Worm (Caenorhabditis elegans) whole organism, young adult: ENCODE measurements around the gene F14F7.5.

Source experiments
- B0336.3 ChIP-seq: fragments of 200-800 bp; sonication (Bioruptor generic); IDR thresholded peaks from 2 replicates; pipeline ENCODE4 v1.3.6; 2022; ENCODE audit warnings: missing genetic modification characterization, missing compliant biosample characterization
- C06A6.2 ChIP-seq: fragments of 200-800 bp; sonication (Bioruptor generic); conservative IDR thresholded peaks from 2 replicates; pipeline ENCODE4 v1.3.6; 2022; ENCODE audit warnings: missing genetic modification characterization, missing compliant biosample characterization
- D2030.7 ChIP-seq: fragments of 200-800 bp; sonication (Bioruptor generic); IDR thresholded peaks from 2 replicates; pipeline ENCODE4 v1.3.6; 2022; ENCODE audit warnings: missing genetic modification reagents, missing genetic modification characterization, missing compliant biosample characterization
- F39B2.1 ChIP-seq: fragments of 200-800 bp; sonication (Bioruptor generic); IDR thresholded peaks from 2 replicates; pipeline ENCODE4 v1.3.6; 2022; ENCODE audit warnings: missing genetic modification reagents, missing genetic modification characterization, missing compliant biosample characterization
- K12H6.12 ChIP-seq: fragments of 200-800 bp; sonication (Bioruptor generic); optimal IDR thresholded peaks from 2 replicates; lab custom pipeline; 2018; ENCODE audit warnings: mild to moderate bottlenecking, missing genetic modification characterization, missing compliant biosample characterization
- T26A5.8 ChIP-seq: sonication (generic microtip); optimal IDR thresholded peaks from 2 replicates; lab custom pipeline; 2016; ENCODE audit warnings: missing genetic modification characterization, missing compliant biosample characterization
- ZK185.1 ChIP-seq: sonication (generic microtip); optimal IDR thresholded peaks from 2 replicates; lab custom pipeline; 2016; ENCODE audit warnings: mild to moderate bottlenecking, missing genetic modification characterization, missing compliant biosample characterization; ENCODE audit not compliant: poor library complexity, severe bottlenecking
- attf-3 ChIP-seq: fragments of 200-800 bp; sonication (Bioruptor generic); conservative IDR thresholded peaks from 2 replicates; pipeline ENCODE4 v1.3.6; 2022; ENCODE audit warnings: missing genetic modification reagents, missing genetic modification characterization, missing compliant biosample characterization
- bed-1 ChIP-seq: fragments of 200-800 bp; sonication (Bioruptor generic); IDR thresholded peaks from 2 replicates; pipeline ENCODE4 v1.3.6; 2022; ENCODE audit warnings: missing genetic modification reagents, missing genetic modification characterization, missing compliant biosample characterization
- bed-2 ChIP-seq: fragments of 200-800 bp; sonication (Bioruptor generic); IDR thresholded peaks from 2 replicates; pipeline ENCODE4 v1.3.6; 2022; ENCODE audit warnings: missing genetic modification reagents, missing genetic modification characterization, missing compliant biosample characterization
- cebp-1 ChIP-seq, 2 experiments: fragments of 200-800 bp in 1 of 2; sonication (Bioruptor generic) in 1 of 2; sonication (generic microtip) in 1 of 2; IDR thresholded peaks in 1 of 2; optimal IDR thresholded peaks in 1 of 2; 2 replicates each; pipeline versions ENCODE4 v1.3.6 to Lab custom; 2017 to 2022; ENCODE audit warnings: missing compliant biosample characterization in 2 of 2, missing genetic modification characterization in 2 of 2, mild to moderate bottlenecking in 1 of 2, missing genetic modification reagents in 1 of 2, moderate library complexity in 1 of 2
- ceh-100 ChIP-seq: fragments of 200-800 bp; sonication (Bioruptor generic); IDR thresholded peaks from 2 replicates; pipeline ENCODE4 v1.3.6; 2022; ENCODE audit warnings: missing genetic modification reagents, missing genetic modification characterization, missing compliant biosample characterization
- ceh-27 ChIP-seq: fragments of 200-800 bp; sonication (Bioruptor generic); optimal IDR thresholded peaks from 2 replicates; lab custom pipeline; 2018; ENCODE audit warnings: mild to moderate bottlenecking, missing genetic modification characterization, moderate library complexity, missing compliant biosample characterization
- ceh-58 ChIP-seq: fragments of 200-800 bp; sonication (Bioruptor generic); IDR thresholded peaks from 2 replicates; pipeline ENCODE4 v1.3.6; 2022; ENCODE audit warnings: missing genetic modification characterization, missing compliant biosample characterization
- ceh-79 ChIP-seq: sonication (generic microtip); optimal IDR thresholded peaks from 2 replicates; lab custom pipeline; 2017; ENCODE audit warnings: mild to moderate bottlenecking, missing genetic modification characterization, missing compliant biosample characterization
- ceh-91 ChIP-seq: fragments of 200-800 bp; sonication (Bioruptor generic); IDR thresholded peaks from 2 replicates; pipeline ENCODE4 v1.3.6; 2022; ENCODE audit warnings: missing genetic modification reagents, missing genetic modification characterization, missing compliant biosample characterization
- dpff-1 ChIP-seq: sonication (generic microtip); optimal IDR thresholded peaks from 2 replicates; lab custom pipeline; 2017; ENCODE audit warnings: mild to moderate bottlenecking, missing genetic modification characterization, missing compliant biosample characterization
- dpl-1 ChIP-seq: fragments of 150-350 bp; optimal IDR thresholded peaks from 2 replicates; lab custom pipeline; 2014; ENCODE audit warnings: missing biosample characterization, missing genetic modification reagents, missing genetic modification characterization
- egl-18 ChIP-seq: fragments of 200-800 bp; sonication (Bioruptor generic); IDR thresholded peaks from 2 replicates; pipeline ENCODE4 v1.3.6; 2022; ENCODE audit warnings: missing genetic modification reagents, missing genetic modification characterization, missing compliant biosample characterization
- fkh-3 ChIP-seq: sonication (generic microtip); optimal IDR thresholded peaks from 2 replicates; lab custom pipeline; 2016; ENCODE audit warnings: mild to moderate bottlenecking, missing genetic modification characterization, missing compliant biosample characterization
- hlh-12 ChIP-seq: sonication (generic microtip); optimal IDR thresholded peaks from 2 replicates; lab custom pipeline; 2016; ENCODE audit warnings: missing genetic modification characterization, missing compliant biosample characterization
- hrde-1 ChIP-seq: sonication (generic microtip); optimal IDR thresholded peaks from 2 replicates; lab custom pipeline; 2016; ENCODE audit warnings: missing genetic modification characterization, mild to moderate bottlenecking, missing compliant biosample characterization, moderate library complexity, missing genotype, missing genetic modification reagents, borderline replicate concordance
- hsf-1 ChIP-seq: fragments of 200-800 bp; sonication (Bioruptor generic); IDR thresholded peaks from 2 replicates; pipeline ENCODE4 v1.3.6; 2022; ENCODE audit warnings: missing genetic modification reagents, missing genetic modification characterization, missing compliant biosample characterization
- let-607 ChIP-seq, 2 experiments: fragments of 200-800 bp in 1 of 2; sonication (Bioruptor generic) in 1 of 2; sonication (generic microtip) in 1 of 2; optimal IDR thresholded peaks; 2 replicates each; lab custom pipeline; 2016 to 2018; ENCODE audit warnings: mild to moderate bottlenecking in 2 of 2, missing compliant biosample characterization in 2 of 2, missing genetic modification characterization in 2 of 2, moderate library complexity in 2 of 2, missing genotype in 1 of 2
- lin-26 ChIP-seq: fragments of 200-800 bp; sonication (Bioruptor generic); IDR thresholded peaks from 2 replicates; pipeline ENCODE4 v1.3.6; 2022; ENCODE audit warnings: missing genetic modification reagents, missing genetic modification characterization, missing compliant biosample characterization
- lin-40 ChIP-seq: sonication (generic microtip); optimal IDR thresholded peaks from 2 replicates; lab custom pipeline; 2016; ENCODE audit warnings: missing genetic modification characterization, mild to moderate bottlenecking, missing compliant biosample characterization, missing genotype, missing genetic modification reagents
- madf-3 ChIP-seq: fragments of 200-800 bp; sonication (Bioruptor generic); IDR thresholded peaks from 2 replicates; pipeline ENCODE4 v1.3.6; 2022; ENCODE audit warnings: missing genetic modification reagents, missing genetic modification characterization, missing compliant biosample characterization
- mxl-1 ChIP-seq: sonication (generic microtip); optimal IDR thresholded peaks from 2 replicates; lab custom pipeline; 2016; ENCODE audit warnings: missing genetic modification characterization, missing compliant biosample characterization
- nfya-1 ChIP-seq: sonication (generic microtip); optimal IDR thresholded peaks from 2 replicates; lab custom pipeline; 2017; ENCODE audit warnings: antibody characterized with exemption, missing compliant biosample characterization, missing genetic modification characterization, borderline replicate concordance; ENCODE audit not compliant: insufficient read depth
- nhr-179 ChIP-seq: sonication (generic microtip); optimal IDR thresholded peaks from 2 replicates; lab custom pipeline; 2016; ENCODE audit warnings: mild to moderate bottlenecking, missing genetic modification characterization, missing compliant biosample characterization
- nhr-27 ChIP-seq: fragments of 200-800 bp; sonication (Bioruptor generic); optimal IDR thresholded peaks from 2 replicates; lab custom pipeline; 2018; ENCODE audit warnings: mild to moderate bottlenecking, missing genetic modification characterization, moderate library complexity, missing compliant biosample characterization
- nhr-80 ChIP-seq: sonication (generic microtip); optimal IDR thresholded peaks from 2 replicates; lab custom pipeline; 2016; ENCODE audit warnings: missing genetic modification characterization, missing compliant biosample characterization
- nhr-90 ChIP-seq: sonication (generic microtip); optimal IDR thresholded peaks from 2 replicates; lab custom pipeline; 2016; ENCODE audit warnings: missing genotype, mild to moderate bottlenecking, missing genetic modification characterization, missing compliant biosample characterization
- rcor-1 ChIP-seq: fragments of 200-800 bp; sonication (Bioruptor generic); IDR thresholded peaks from 2 replicates; pipeline ENCODE4 v1.3.6; 2022; ENCODE audit warnings: missing genetic modification reagents, missing genetic modification characterization, missing compliant biosample characterization
- rec-8 ChIP-seq, 2 experiments: sonication (generic microtip); optimal IDR thresholded peaks; 2 replicates each; lab custom pipeline; 2016; ENCODE audit warnings: mild to moderate bottlenecking in 2 of 2, missing genetic modification characterization in 2 of 2, missing genetic modification reagents in 2 of 2, missing genotype in 2 of 2, missing biosample characterization in 1 of 2, missing compliant biosample characterization in 1 of 2, moderate library complexity in 1 of 2
- repo-1 ChIP-seq: sonication (generic microtip); optimal IDR thresholded peaks from 2 replicates; lab custom pipeline; 2017; ENCODE audit warnings: mild to moderate bottlenecking, missing genetic modification characterization, missing compliant biosample characterization
- snpc-1.3 ChIP-seq: sonication (generic microtip); optimal IDR thresholded peaks from 2 replicates; lab custom pipeline; 2017; ENCODE audit warnings: missing genetic modification characterization, mild to moderate bottlenecking, missing compliant biosample characterization, antibody characterized with exemption, moderate library complexity, missing genotype, missing genetic modification reagents; ENCODE audit not compliant: insufficient read depth
- snpc-3.4 ChIP-seq: sonication (generic microtip); optimal IDR thresholded peaks from 2 replicates; lab custom pipeline; 2017; ENCODE audit warnings: missing genetic modification characterization, mild to moderate bottlenecking, missing compliant biosample characterization, antibody characterized with exemption, moderate library complexity, missing genotype, missing genetic modification reagents
- tbx-9 ChIP-seq: sonication (generic microtip); optimal IDR thresholded peaks from 2 replicates; lab custom pipeline; 2016; ENCODE audit warnings: borderline replicate concordance, missing genetic modification characterization, inconsistent platforms, missing compliant biosample characterization
- unc-130 ChIP-seq: sonication (generic microtip); optimal IDR thresholded peaks from 2 replicates; lab custom pipeline; 2016; ENCODE audit warnings: missing genetic modification reagents, missing genetic modification characterization, missing compliant biosample characterization
- unc-62 ChIP-seq: fragments of 150-350 bp; optimal IDR thresholded peaks from 2 replicates; lab custom pipeline; 2014; ENCODE audit warnings: missing biosample characterization, missing genetic modification reagents, missing genetic modification characterization
- xnd-1 ChIP-seq: sonication (generic microtip); optimal IDR thresholded peaks from 2 replicates; lab custom pipeline; 2016; ENCODE audit warnings: missing genotype, missing genetic modification reagents, missing genetic modification characterization, missing compliant biosample characterization
- zfh-2 ChIP-seq: fragments of 200-800 bp; sonication (Bioruptor generic); conservative IDR thresholded peaks from 2 replicates; pipeline ENCODE4 v1.3.6; 2022; ENCODE audit warnings: missing genetic modification reagents, missing genetic modification characterization, missing compliant biosample characterization
- zim-3 ChIP-seq: sonication (generic microtip); optimal IDR thresholded peaks from 2 replicates; lab custom pipeline; 2017; ENCODE audit warnings: mild to moderate bottlenecking, missing genetic modification characterization, moderate library complexity, missing compliant biosample characterization
- ztf-25 ChIP-seq: fragments of 200-800 bp; sonication (Bioruptor generic); IDR thresholded peaks from 2 replicates; pipeline ENCODE4 v1.3.6; 2022; ENCODE audit warnings: missing genetic modification reagents, missing genetic modification characterization, missing compliant biosample characterization
- ztf-26 ChIP-seq: sonication (generic microtip); optimal IDR thresholded peaks from 2 replicates; lab custom pipeline; 2017; ENCODE audit warnings: missing genetic modification characterization, missing compliant biosample characterization
- ztf-6 ChIP-seq: fragments of 200-800 bp; sonication (Bioruptor generic); IDR thresholded peaks from 2 replicates; pipeline ENCODE4 v1.3.6; 2022; ENCODE audit warnings: missing genetic modification reagents, missing genetic modification characterization, missing compliant biosample characterization

The F14F7.5 gene

DNA sequence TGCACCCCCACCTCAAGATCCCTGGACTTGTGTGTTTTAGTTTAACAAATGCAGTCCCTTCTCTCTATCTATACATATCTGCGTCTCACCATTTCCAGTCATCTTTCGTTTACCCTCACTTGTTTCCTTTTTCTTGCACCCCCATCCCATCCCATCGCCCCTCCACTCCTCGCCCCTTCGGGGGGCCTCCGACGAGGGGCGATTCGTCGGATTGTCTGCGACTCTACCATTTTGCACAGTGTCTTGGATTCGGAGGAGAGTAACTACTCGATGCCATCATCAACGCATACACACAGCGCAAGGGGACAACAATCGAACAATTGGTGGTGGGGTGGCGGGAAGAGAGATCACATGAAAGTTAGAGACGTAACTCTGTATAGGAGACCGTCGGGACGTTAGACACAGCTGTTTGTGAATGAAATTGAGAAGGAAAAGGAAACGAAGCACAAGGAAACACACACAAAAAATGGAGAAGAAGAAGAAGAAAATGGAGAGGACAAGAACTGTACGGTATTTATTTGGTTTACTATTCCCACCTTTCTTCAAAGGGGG lies 30.7 kb downstream of the F14F7.5 start (continued):
- TF ChIP-seq bed-1 (GFP tag; lab: Robert Waterston, UW) = no peak
- TF ChIP-seq B0336.3 = peak; percentile 77
- TF ChIP-seq attf-3 (GFP tag; lab: Robert Waterston, UW) = no peak
- TF ChIP-seq ztf-26 (tag; lab: Kevin White, UChicago) = peak; percentile 31
- TF ChIP-seq bed-2 (GFP tag; lab: Robert Waterston, UW) = no peak
- no peak for TF ChIP-seq zim-3
- TF ChIP-seq xnd-1 (tag; lab: Kevin White, UChicago) = no peak
- TF ChIP-seq unc-130 (GFP tag; lab: Kevin White, UChicago) = no peak
- TF ChIP-seq snpc-1.3 (tag; lab: Kevin White, UChicago) = no peak
- TF ChIP-seq ceh-27 = peak; percentile 96
- TF ChIP-seq cebp-1 (GFP tag; IDR thresholded peaks at IDR 0.05; lab: Robert Waterston, UW) = no peak
- TF ChIP-seq cebp-1 (tag; optimal IDR thresholded peaks at IDR 0.05; lab: Kevin White, UChicago) = peak; percentile 83
- TF ChIP-seq nhr-90 = no peak
- TF ChIP-seq ceh-100 (GFP tag; lab: Robert Waterston, UW) = no peak
- TF ChIP-seq T26A5.8 (tag; lab: Kevin White, UChicago) = no peak
- TF ChIP-seq ceh-91 (GFP tag; lab: Robert Waterston, UW) = no peak
- peak; percentile 76 for TF ChIP-seq C06A6.2 (GFP tag; lab: Robert Waterston, UW)
- peak; percentile 14 for TF ChIP-seq ceh-79 (tag; lab: Kevin White, UChicago)
- TF ChIP-seq D2030.7 (GFP tag; lab: Robert Waterston, UW) = no peak
- TF ChIP-seq nfya-1 (tag; lab: Kevin White, UChicago) = no peak
- no peak for TF ChIP-seq unc-62 (GFP tag; lab: Kevin White, UChicago)
- no peak for TF ChIP-seq ztf-25
- no peak for TF ChIP-seq nhr-179 (tag; lab: Kevin White, UChicago)
- no peak for TF ChIP-seq tbx-9 (tag; lab: Kevin White, UChicago)
- no peak for TF ChIP-seq dpl-1
- no peak for TF ChIP-seq mxl-1 (tag; lab: Kevin White, UChicago)
- TF ChIP-seq F39B2.1 (GFP tag; lab: Robert Waterston, UW) = no peak
- TF ChIP-seq nhr-80 (tag; lab: Kevin White, UChicago) = peak; percentile 16
- peak; percentile 61 for TF ChIP-seq snpc-3.4 (tag; lab: Kevin White, UChicago)
- TF ChIP-seq dpff-1 = no peak
- 0 out of 2 replicates have a peak, but pooled peaks have one; percentile 57 for TF ChIP-seq lin-26 (GFP tag; lab: Robert Waterston, UW)
- TF ChIP-seq hsf-1 (GFP tag; lab: Robert Waterston, UW) = peak; percentile 54; the same call in 1 of the 2 replicates
- no peak for TF ChIP-seq hrde-1 (tag; lab: Kevin White, UChicago)
- TF ChIP-seq fkh-3 (tag; lab: Kevin White, UChicago) = no peak
- TF ChIP-seq ztf-6 (GFP tag; lab: Robert Waterston, UW) = no peak; the same call in 1 of the 2 replicates
- peak; percentile 30 for TF ChIP-seq ZK185.1 (tag; lab: Kevin White, UChicago)
- peak; percentile 84 for TF ChIP-seq rcor-1
- no peak for TF ChIP-seq repo-1
- peak; percentile 90 for TF ChIP-seq lin-40 (tag; lab: Kevin White, UChicago)
- TF ChIP-seq let-607 (tag; optimal IDR thresholded peaks at IDR 0.05; lab: Kevin White, UChicago) = peak in 1 of 2 experiments; percentile 40
- TF ChIP-seq hlh-12 (tag; lab: Kevin White, UChicago) = no peak
- peak; percentile 95 for TF ChIP-seq zfh-2 (GFP tag; lab: Robert Waterston, UW)
- no peak for TF ChIP-seq ceh-58 (GFP tag; lab: Robert Waterston, UW)
- TF ChIP-seq rec-8 (tag; optimal IDR thresholded peaks at IDR 0.05; lab: Kevin White, UChicago) = no peak
- peak; percentile 96 for TF ChIP-seq K12H6.12 (tag; lab: Kevin White, UChicago)
- TF ChIP-seq egl-18 (GFP tag; lab: Robert Waterston, UW) = peak; percentile 73; the same call in 1 of the 2 replicates
- TF ChIP-seq nhr-27 = no peak
- TF ChIP-seq madf-3 = peak; percentile 79
